Fruit fly (Drosophila melanogaster) S2 (cell line): ENCODE measurements around the gene Mcm2.

Experiments used
- CG8478 ChIP-seq: fragments of >200 bp; optimal IDR thresholded peaks from 2 replicates; lab custom pipeline; 2018
- CTCF ChIP-seq, 2 experiments: fragments of >200 bp; optimal IDR thresholded peaks; 2 replicates each; lab custom pipeline; 2018

- TF ChIP-seq CG8478 (no peak), CTCF (optimal IDR thresholded peaks at IDR 0.05; lab: Kevin White, UChicago) (no peak)
Observed at dm6 chr3R:8310678-8311077, 45.9 kb downstream of the Mcm2 start, which contains the start of gene CG11693.
